Worm (Caenorhabditis elegans) whole organism, mixed stage, embryonic: Measurements from ENCODE around the gene ZK512.4.
A peak's percentile ranks its signal among the peaks of the same experiment; 100 is the strongest.

Source experiments
- M03D4.4 ChIP-seq: sonication (generic microtip); optimal IDR thresholded peaks from 2 replicates; lab custom pipeline; 2017; ENCODE audit warnings: mild to moderate bottlenecking, missing genetic modification characterization, missing compliant biosample characterization
- bed-3 ChIP-seq: fragments of 200-800 bp; sonication (Bioruptor generic); optimal IDR thresholded peaks from 3 replicates; lab custom pipeline; 2018; ENCODE audit warnings: mild to moderate bottlenecking, missing genetic modification characterization, moderate library complexity, missing compliant biosample characterization
- blmp-1 ChIP-seq: fragments of 150-350 bp; optimal IDR thresholded peaks from 2 replicates; lab custom pipeline; 2014; ENCODE audit warnings: missing biosample characterization, missing genetic modification characterization
- ceh-39 ChIP-seq: fragments of 150-350 bp; optimal IDR thresholded peaks from 2 replicates; lab custom pipeline; 2014; ENCODE audit warnings: missing biosample characterization, missing genetic modification characterization
- ceh-43 ChIP-seq: fragments of 200-800 bp; sonication (Bioruptor generic); optimal IDR thresholded peaks from 2 replicates; lab custom pipeline; 2018; ENCODE audit warnings: mild to moderate bottlenecking, missing genetic modification characterization, moderate library complexity, missing compliant biosample characterization
- ceh-83 ChIP-seq: fragments of 200-800 bp; sonication (Bioruptor generic); optimal IDR thresholded peaks from 2 replicates; lab custom pipeline; 2018; ENCODE audit warnings: mild to moderate bottlenecking, missing genetic modification characterization, missing compliant biosample characterization
- ces-1 ChIP-seq: fragments of 150-350 bp; optimal IDR thresholded peaks from 2 replicates; lab custom pipeline; 2014; ENCODE audit warnings: missing biosample characterization, missing genetic modification reagents, missing genetic modification characterization
- cnd-1 ChIP-seq: fragments of 200-800 bp; sonication (Bioruptor generic); optimal IDR thresholded peaks from 2 replicates; lab custom pipeline; 2018; ENCODE audit warnings: mild to moderate bottlenecking, missing genetic modification characterization, missing compliant biosample characterization
- drap-1 ChIP-seq: fragments of 200-800 bp; sonication (Bioruptor generic); optimal IDR thresholded peaks from 3 replicates; lab custom pipeline; 2018; ENCODE audit warnings: mild to moderate bottlenecking, missing genetic modification characterization, missing compliant biosample characterization
- elt-1 ChIP-seq: sonication (generic microtip); optimal IDR thresholded peaks from 2 replicates; lab custom pipeline; 2017; ENCODE audit warnings: missing genetic modification characterization, mild to moderate bottlenecking, missing compliant biosample characterization, antibody characterized with exemption, moderate library complexity, borderline replicate concordance; ENCODE audit not compliant: insufficient read depth
- elt-3 ChIP-seq: fragments of 150-350 bp; optimal IDR thresholded peaks from 2 replicates; lab custom pipeline; 2014; ENCODE audit warnings: missing biosample characterization, missing genetic modification characterization
- flh-1 ChIP-seq: fragments of 200-800 bp; sonication (Bioruptor generic); optimal IDR thresholded peaks from 2 replicates; lab custom pipeline; 2018; ENCODE audit warnings: mild to moderate bottlenecking, missing genetic modification characterization, moderate library complexity, missing compliant biosample characterization
- ham-2 ChIP-seq: fragments of 200-800 bp; sonication (Bioruptor generic); optimal IDR thresholded peaks from 2 replicates; lab custom pipeline; 2018; ENCODE audit warnings: mild to moderate bottlenecking, missing genetic modification characterization, missing compliant biosample characterization
- hlh-1 ChIP-seq: fragments of 150-350 bp; optimal IDR thresholded peaks from 2 replicates; lab custom pipeline; 2014; ENCODE audit warnings: missing biosample characterization, missing genetic modification reagents, missing genetic modification characterization
- lin-13 ChIP-seq: fragments of 150-350 bp; optimal IDR thresholded peaks from 2 replicates; lab custom pipeline; 2014; ENCODE audit warnings: missing biosample characterization, missing genetic modification characterization
- lin-32 ChIP-seq: fragments of 200-800 bp; sonication (Bioruptor generic); optimal IDR thresholded peaks from 2 replicates; lab custom pipeline; 2018; ENCODE audit warnings: mild to moderate bottlenecking, missing genetic modification characterization, missing compliant biosample characterization
- lsy-2 ChIP-seq: fragments of 150-350 bp; optimal IDR thresholded peaks from 2 replicates; lab custom pipeline; 2014; ENCODE audit warnings: missing biosample characterization, missing genetic modification characterization
- mab-5 ChIP-seq: fragments of 150-350 bp; optimal IDR thresholded peaks from 2 replicates; lab custom pipeline; 2014; ENCODE audit warnings: missing biosample characterization, missing genetic modification characterization
- mep-1 ChIP-seq: fragments of 150-350 bp; optimal IDR thresholded peaks from 2 replicates; lab custom pipeline; 2017; ENCODE audit warnings: missing biosample characterization, missing genetic modification reagents, missing genetic modification characterization, inconsistent platforms
- mls-2 ChIP-seq: sonication (generic microtip); optimal IDR thresholded peaks from 2 replicates; lab custom pipeline; 2016; ENCODE audit warnings: mild to moderate bottlenecking, missing genetic modification characterization, moderate library complexity, missing compliant biosample characterization
- nhr-12 ChIP-seq: fragments of 150-350 bp; optimal IDR thresholded peaks from 2 replicates; lab custom pipeline; 2014; ENCODE audit warnings: missing biosample characterization, missing genetic modification characterization
- nhr-2 ChIP-seq: fragments of 150-350 bp; optimal IDR thresholded peaks from 2 replicates; lab custom pipeline; 2014; ENCODE audit warnings: missing biosample characterization, missing genetic modification characterization
- nhr-237 ChIP-seq: fragments of 150-350 bp; optimal IDR thresholded peaks from 2 replicates; lab custom pipeline; 2014; ENCODE audit warnings: missing biosample characterization, missing genetic modification characterization
- nhr-28 ChIP-seq: fragments of 150-350 bp; optimal IDR thresholded peaks from 2 replicates; lab custom pipeline; 2014; ENCODE audit warnings: missing biosample characterization, missing genetic modification characterization
- nhr-76 ChIP-seq: sonication (generic microtip); optimal IDR thresholded peaks from 2 replicates; lab custom pipeline; 2017; ENCODE audit warnings: missing biosample characterization, missing genetic modification characterization
- pha-4 ChIP-seq: fragments of 150-350 bp; optimal IDR thresholded peaks from 2 replicates; lab custom pipeline; 2018; ENCODE audit warnings: missing biosample characterization, missing genetic modification reagents, missing genetic modification characterization
- sem-2 ChIP-seq: fragments of 200-800 bp; sonication (Bioruptor generic); optimal IDR thresholded peaks from 2 replicates; lab custom pipeline; 2018; ENCODE audit warnings: mild to moderate bottlenecking, missing genetic modification characterization, missing compliant biosample characterization
- snpc-4 ChIP-seq: fragments of 150-350 bp; optimal IDR thresholded peaks from 2 replicates; lab custom pipeline; 2014; ENCODE audit warnings: missing biosample characterization, missing genetic modification characterization
- sptf-1 ChIP-seq: sonication (generic microtip); optimal IDR thresholded peaks from 2 replicates; lab custom pipeline; 2017; ENCODE audit warnings: mild to moderate bottlenecking, missing genetic modification characterization, moderate library complexity, missing compliant biosample characterization
- tbx-8 ChIP-seq: fragments of 200-800 bp; sonication (Bioruptor generic); optimal IDR thresholded peaks from 2 replicates; lab custom pipeline; 2018; ENCODE audit warnings: mild to moderate bottlenecking, missing genetic modification characterization, moderate library complexity, missing compliant biosample characterization
- unc-120 ChIP-seq: sonication (generic microtip); optimal IDR thresholded peaks from 2 replicates; lab custom pipeline; 2017; ENCODE audit warnings: missing genetic modification characterization, missing compliant biosample characterization; ENCODE audit not compliant: poor library complexity, severe bottlenecking
- unc-39 ChIP-seq: fragments of 150-350 bp; optimal IDR thresholded peaks from 2 replicates; lab custom pipeline; 2014; ENCODE audit warnings: missing biosample characterization, missing genetic modification characterization
- unc-62 ChIP-seq: fragments of 150-350 bp; optimal IDR thresholded peaks from 2 replicates; lab custom pipeline; 2014; ENCODE audit warnings: missing biosample characterization, missing genetic modification reagents, missing genetic modification characterization
- zip-8 ChIP-seq: fragments of 150-350 bp; optimal IDR thresholded peaks from 2 replicates; lab custom pipeline; 2014; ENCODE audit warnings: missing biosample characterization, missing genetic modification characterization
- ztf-11 ChIP-seq: fragments of 150-350 bp; optimal IDR thresholded peaks from 2 replicates; lab custom pipeline; 2014; ENCODE audit warnings: missing biosample characterization, missing genetic modification characterization

The ZK512.4 gene

ce11 chrIII:9144744-9145390 lies at the start of gene ZK512.4, which contains the start of gene ZK512.2:
TSS of gene ZK512.4 (plus strand) at chrIII:9145340.
TSS of gene ZK512.2 (minus strand) at chrIII:9144794.
- TF ChIP-seq zip-8 (tag; lab: Kevin White, UChicago) = no peak
- TF ChIP-seq lsy-2 (tag; lab: Kevin White, UChicago) = peak; percentile 24
- TF ChIP-seq ces-1 (GFP tag; lab: Kevin White, UChicago) = peak; percentile 53
- no peak for TF ChIP-seq blmp-1 (tag; lab: Kevin White, UChicago)
- TF ChIP-seq, all 35 proteins: peak for 2

ce11 chrIII:9101212-9101611 lies 43.9 kb upstream of the ZK512.4 start, which contains the start of gene ZK507.1:
TSS of gene ZK507.1 (minus strand) at chrIII:9101312.
- no peak for TF ChIP-seq nhr-2 (tag; lab: Kevin White, UChicago)
- TF ChIP-seq ceh-83 = no peak
- no peak for TF ChIP-seq elt-1 (tag; lab: Kevin White, UChicago)
- no peak for TF ChIP-seq M03D4.4 (tag; lab: Kevin White, UChicago)
- TF ChIP-seq ham-2 (GFP tag; lab: Kevin White, UChicago) = no peak
- TF ChIP-seq tbx-8 (GFP tag; lab: Kevin White, UChicago) = no peak
- no peak for TF ChIP-seq elt-3
- TF ChIP-seq drap-1 = no peak
- no peak for TF ChIP-seq sptf-1
- TF ChIP-seq cnd-1 (tag; lab: Kevin White, UChicago) = no peak
- TF ChIP-seq unc-62 (GFP tag; lab: Kevin White, UChicago) = no peak
- TF ChIP-seq pha-4 (tag; lab: Kevin White, UChicago) = no peak
- TF ChIP-seq flh-1 (GFP tag; lab: Kevin White, UChicago) = no peak
- no peak for TF ChIP-seq mls-2 (tag; lab: Kevin White, UChicago)
- TF ChIP-seq unc-120 (tag; lab: Kevin White, UChicago) = no peak
- no peak for TF ChIP-seq ceh-39 (tag; lab: Kevin White, UChicago)
- no peak for TF ChIP-seq lin-32 (GFP tag; lab: Kevin White, UChicago)
- no peak for TF ChIP-seq zip-8 (tag; lab: Kevin White, UChicago)
- no peak for TF ChIP-seq nhr-28 (tag; lab: Kevin White, UChicago)
- TF ChIP-seq bed-3 (GFP tag; lab: Kevin White, UChicago) = no peak

ce11 chrIII:9103643-9104042 lies 41.5 kb upstream of the ZK512.4 start, which contains the start of gene dos-1:
TSS of gene dos-1 (plus strand) at chrIII:9103943.
- TF ChIP-seq ceh-39 (tag; lab: Kevin White, UChicago) = no peak
- TF ChIP-seq ceh-83 = no peak
- TF ChIP-seq elt-1 (tag; lab: Kevin White, UChicago) = no peak
- TF ChIP-seq, all 35 proteins: peak for 0

- TF ChIP-seq M03D4.4 (tag; lab: Kevin White, UChicago) (peak; percentile 74), unc-120 (tag; lab: Kevin White, UChicago) (peak; percentile 20), ceh-43 (GFP tag; lab: Kevin White, UChicago) (peak; percentile 18), ham-2 (GFP tag; lab: Kevin White, UChicago) (peak; percentile 41), mep-1 (no peak), mls-2 (tag; lab: Kevin White, UChicago) (no peak), lsy-2 (tag; lab: Kevin White, UChicago) (no peak), zip-8 (tag; lab: Kevin White, UChicago) (no peak), nhr-28 (tag; lab: Kevin White, UChicago) (no peak), nhr-12 (tag; lab: Kevin White, UChicago) (no peak), lin-32 (GFP tag; lab: Kevin White, UChicago) (no peak), lin-13 (tag; lab: Kevin White, UChicago) (no peak), drap-1 (peak; percentile 69), snpc-4 (tag; lab: Kevin White, UChicago) (no peak), ces-1 (GFP tag; lab: Kevin White, UChicago) (no peak), cnd-1 (tag; lab: Kevin White, UChicago) (peak; percentile 79), ceh-83 (peak; percentile 20), elt-3 (no peak), nhr-237 (tag; lab: Kevin White, UChicago) (no peak), unc-62 (GFP tag; lab: Kevin White, UChicago) (no peak), ceh-39 (tag; lab: Kevin White, UChicago) (no peak), tbx-8 (GFP tag; lab: Kevin White, UChicago) (peak; percentile 58), hlh-1 (no peak), nhr-76 (no peak), nhr-2 (tag; lab: Kevin White, UChicago) (no peak), ztf-11 (no peak), sem-2 (GFP tag; lab: Kevin White, UChicago) (peak; percentile 71), mab-5 (no peak), sptf-1 (no peak), bed-3 (GFP tag; lab: Kevin White, UChicago) (no peak), unc-39 (tag; lab: Kevin White, UChicago) (no peak), blmp-1 (tag; lab: Kevin White, UChicago) (no peak), pha-4 (tag; lab: Kevin White, UChicago) (no peak), flh-1 (GFP tag; lab: Kevin White, UChicago) (peak; percentile 6), elt-1 (tag; lab: Kevin White, UChicago) (no peak)
Measured at ce11 chrIII:9104060-9104459, 41.1 kb upstream of the ZK512.4 start.
